Worm (Caenorhabditis elegans) whole organism, L3 larva: ENCODE results near the gene Y9C2UA.1.

ENCODE experiments used
- ceh-16 ChIP-seq: sonication (generic microtip); optimal IDR thresholded peaks from 2 replicates; lab custom pipeline; 2017; ENCODE audit warnings: missing biosample characterization, missing genetic modification characterization
- ceh-28 ChIP-seq: fragments of 150-350 bp; optimal IDR thresholded peaks from 2 replicates; lab custom pipeline; 2014; ENCODE audit warnings: missing biosample characterization, missing genetic modification reagents, missing genetic modification characterization
- elt-2 ChIP-seq: sonication (generic microtip); optimal IDR thresholded peaks from 2 replicates; lab custom pipeline; 2016; ENCODE audit warnings: missing genetic modification reagents, mild to moderate bottlenecking, missing genetic modification characterization, missing compliant biosample characterization
- fkh-10 ChIP-seq: sonication (generic microtip); optimal IDR thresholded peaks from 2 replicates; lab custom pipeline; 2017; ENCODE audit warnings: missing biosample characterization, missing genetic modification reagents, missing genetic modification characterization
- jun-1 ChIP-seq: fragments of 150-350 bp; optimal IDR thresholded peaks from 2 replicates; lab custom pipeline; 2014; ENCODE audit warnings: missing biosample characterization, missing genetic modification reagents, missing genetic modification characterization
- nhr-11 ChIP-seq: fragments of 150-350 bp; optimal IDR thresholded peaks from 2 replicates; lab custom pipeline; 2014; ENCODE audit warnings: missing biosample characterization, missing genetic modification characterization
- nhr-43 ChIP-seq: sonication (generic microtip); optimal IDR thresholded peaks from 2 replicates; lab custom pipeline; 2016; ENCODE audit warnings: mild to moderate bottlenecking, missing genetic modification characterization, missing compliant biosample characterization; ENCODE audit not compliant: poor library complexity, severe bottlenecking
- nhr-76 ChIP-seq: fragments of 150-350 bp; sonication (generic microtip); optimal IDR thresholded peaks from 5 replicates; lab custom pipeline; 2014; ENCODE audit warnings: missing biosample characterization, missing genetic modification characterization
- pqm-1 ChIP-seq: fragments of 150-350 bp; optimal IDR thresholded peaks from 2 replicates; lab custom pipeline; 2017; ENCODE audit warnings: missing biosample characterization, missing genetic modification characterization, inconsistent platforms
- sea-2 ChIP-seq: fragments of 150-350 bp; sonication (generic microtip); optimal IDR thresholded peaks from 4 replicates; lab custom pipeline; 2014; ENCODE audit warnings: missing biosample characterization, missing genetic modification reagents, missing genetic modification characterization
- unc-62 ChIP-seq: fragments of 150-350 bp; sonication (generic microtip); optimal IDR thresholded peaks from 4 replicates; lab custom pipeline; 2014; ENCODE audit warnings: missing biosample characterization, missing genetic modification reagents, missing genetic modification characterization
- zag-1 ChIP-seq: fragments of 150-350 bp; optimal IDR thresholded peaks from 2 replicates; lab custom pipeline; 2014; ENCODE audit warnings: missing biosample characterization, missing genetic modification characterization

DNA sequence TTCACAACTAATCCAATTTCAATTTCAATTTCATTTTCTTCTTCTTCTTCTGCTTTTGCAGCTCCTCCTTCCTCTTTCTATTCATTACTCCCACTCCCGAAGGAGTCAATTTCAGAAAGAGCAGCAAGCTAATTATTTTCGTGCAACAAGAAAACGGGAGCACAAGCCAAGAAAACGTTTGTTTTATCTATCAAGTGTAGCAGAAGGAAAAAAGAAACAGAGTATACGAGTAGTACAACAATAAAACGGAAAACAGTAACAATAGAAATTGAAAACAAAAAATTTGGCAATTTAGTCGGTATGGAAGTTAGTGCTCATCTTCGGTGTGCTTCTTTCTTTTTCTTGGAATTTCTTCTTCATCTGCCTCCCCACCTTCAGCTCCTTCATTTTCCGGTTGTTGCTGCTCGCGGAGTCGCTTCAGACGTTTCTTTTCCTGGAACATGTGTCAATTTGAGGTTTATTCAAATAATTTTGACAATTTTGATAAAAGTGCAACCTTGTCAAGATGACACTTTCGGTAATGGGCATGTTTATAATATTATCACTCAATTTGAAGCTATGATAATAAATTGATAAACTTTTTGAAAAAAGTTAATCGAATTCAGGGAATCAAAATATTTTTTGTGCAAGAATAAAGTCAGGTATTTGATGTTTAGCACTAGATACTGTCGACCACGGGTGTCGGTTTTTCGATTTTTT, 26.5 kb downstream of the Y9C2UA.1 start, which contains the start of gene W07A12.8:
- TF ChIP-seq zag-1 (tag; lab: Kevin White, UChicago) (no peak), nhr-76 (tag; lab: Kevin White, UChicago) (no peak), ceh-28 (no peak), sea-2 (no peak), nhr-11 (no peak), nhr-43 (tag; lab: Kevin White, UChicago) (no peak), ceh-16 (no peak), pqm-1 (tag; lab: Kevin White, UChicago) (no peak), unc-62 (GFP tag; lab: Kevin White, UChicago) (no peak), elt-2 (peak; percentile 39), fkh-10 (GFP tag; lab: Kevin White, UChicago) (no peak), jun-1 (tag; lab: Kevin White, UChicago) (no peak)
